Fruit fly (Drosophila melanogaster): Measurements from ENCODE around the gene Ir62a.

The Ir62a gene

DNA sequence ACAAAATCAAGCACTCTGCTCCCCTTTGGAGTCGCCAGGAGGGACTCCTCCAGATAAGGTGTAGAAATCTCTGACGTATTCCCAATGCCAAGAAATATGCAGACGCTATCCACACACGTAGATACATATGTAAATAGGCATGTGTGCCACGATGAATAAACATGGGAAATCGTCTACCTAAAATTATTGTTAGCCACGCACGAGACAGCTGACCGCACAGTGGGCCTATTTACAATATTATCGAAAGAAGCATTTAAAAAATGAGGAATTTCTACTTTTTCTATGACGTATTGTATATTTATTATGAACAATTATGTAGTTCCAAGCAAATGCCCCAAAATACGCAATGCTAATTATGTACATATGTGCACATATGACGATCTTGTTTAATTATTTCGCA lies 18.1 kb upstream of the Ir62a start (continued):
- TF ChIP-seq Neu2 (GFP tag; optimal IDR thresholded peaks at IDR 0.05; ENCODE audit: borderline replicate concordance) = no peak
- no peak for TF ChIP-seq TFAM (GFP tag; optimal IDR thresholded peaks at IDR 0.05)
- no peak for TF ChIP-seq CG15601 (tag; optimal IDR thresholded peaks at IDR 0.05)
- peak; percentile 11 for TF ChIP-seq CG18599 (GFP tag; optimal IDR thresholded peaks at IDR 0.05)
- TF ChIP-seq Mes4 (GFP tag; optimal IDR thresholded peaks at IDR 0.05) = no peak
- TF ChIP-seq Doc2 (GFP tag; IDR thresholded peaks at IDR 0.05) = no peak
- no peak for TF ChIP-seq fd96Cb (tag; optimal IDR thresholded peaks at IDR 0.05)
- TF ChIP-seq CG33557 (GFP tag; optimal IDR thresholded peaks at IDR 0.05) = no peak
- TF ChIP-seq grn (GFP tag; optimal IDR thresholded peaks at IDR 0.05) = no peak
- 0 out of 2 replicates have a peak, but pooled peaks have one; percentile 7 for TF ChIP-seq E2f2 (GFP tag; IDR thresholded peaks at IDR 0.05)
- no peak for TF ChIP-seq CG10654 (GFP tag; optimal IDR thresholded peaks at IDR 0.05)
- TF ChIP-seq Jarid2 (GFP tag; optimal IDR thresholded peaks at IDR 0.05) = peak; percentile 3
- no peak for TF ChIP-seq Dfd (GFP tag; optimal IDR thresholded peaks at IDR 0.05)
- peak; percentile 23; the same call in 1 of the 2 replicates for TF ChIP-seq lmd (GFP tag; IDR thresholded peaks at IDR 0.05)
- TF ChIP-seq CG4854 (GFP tag; optimal IDR thresholded peaks at IDR 0.05) = no peak
- TF ChIP-seq onecut (GFP tag; IDR thresholded peaks at IDR 0.05) = no peak
- TF ChIP-seq CG1792 (GFP tag; optimal IDR thresholded peaks at IDR 0.05) = no peak
- no peak for TF ChIP-seq CG31365 (tag; optimal IDR thresholded peaks at IDR 0.05)
- no peak for TF ChIP-seq Stat92E (GFP tag; optimal IDR thresholded peaks at IDR 0.05)
- TF ChIP-seq pros (GFP tag; optimal IDR thresholded peaks at IDR 0.05) = no peak
- no peak for TF ChIP-seq sna (GFP tag; IDR thresholded peaks at IDR 0.05; ENCODE audit: partially characterized antibody)
- no peak for TF ChIP-seq CG3163 (GFP tag; optimal IDR thresholded peaks at IDR 0.05)
- TF ChIP-seq CG2712 (tag; optimal IDR thresholded peaks at IDR 0.05) = peak; percentile 32
- peak; percentile 63 for TF ChIP-seq sd (tag; optimal IDR thresholded peaks at IDR 0.05)
- no peak for TF ChIP-seq ash1 (GFP tag; optimal IDR thresholded peaks at IDR 0.05)
- peak; percentile 33 for TF ChIP-seq cato (GFP tag; optimal IDR thresholded peaks at IDR 0.05; ENCODE audit: borderline replicate concordance)
- peak; percentile 10 for TF ChIP-seq fd3F (GFP tag; optimal IDR thresholded peaks at IDR 0.05)
- TF ChIP-seq CG13624 (GFP tag; optimal IDR thresholded peaks at IDR 0.05) = peak; percentile 13
- peak; percentile 78; the same call in 2 of the 3 replicates for TF ChIP-seq CG2199 (GFP tag; IDR thresholded peaks at IDR 0.05)
- TF ChIP-seq Dbx (GFP tag; IDR thresholded peaks at IDR 0.05) = 0 out of 3 replicates have a peak, but pooled peaks have one; percentile 24
- no peak for TF ChIP-seq usp (GFP tag; optimal IDR thresholded peaks at IDR 0.05)
- no peak for TF ChIP-seq chinmo (GFP tag; IDR thresholded peaks at IDR 0.05; ENCODE audit: partially characterized antibody)
- peak; percentile 41 for TF ChIP-seq Meics (GFP tag; optimal IDR thresholded peaks at IDR 0.05)
- peak; percentile 2 for TF ChIP-seq CG10979 (tag; optimal IDR thresholded peaks at IDR 0.05)
- TF ChIP-seq CG17359 (tag; optimal IDR thresholded peaks at IDR 0.05) = peak; percentile 16
- peak; percentile 45; the same call in 1 of the 3 replicates for TF ChIP-seq dysf (GFP tag; IDR thresholded peaks at IDR 0.05)
- TF ChIP-seq CG2120 (GFP tag; optimal IDR thresholded peaks at IDR 0.05) = peak; percentile 54
- no peak for TF ChIP-seq Trl (optimal IDR thresholded peaks at IDR 0.05)
- no peak for TF ChIP-seq Trl (GFP tag; optimal IDR thresholded peaks at IDR 0.05)
- peak; percentile 39 for TF ChIP-seq dmrt99B (tag; optimal IDR thresholded peaks at IDR 0.05)
- peak; percentile 18; the same call in 1 of the 3 replicates for TF ChIP-seq CG34422 (GFP tag; IDR thresholded peaks at IDR 0.05)
- TF ChIP-seq CG11696 (GFP tag; IDR thresholded peaks at IDR 0.05) = peak; percentile 22; the same call in 1 of the 2 replicates
- TF ChIP-seq CG7839 (tag; optimal IDR thresholded peaks at IDR 0.05) = peak; percentile 32
- TF ChIP-seq B-H1 (GFP tag; IDR thresholded peaks at IDR 0.05) = peak; percentile 16; the same call in 1 of the 3 replicates
- TF ChIP-seq nmo (GFP tag; optimal IDR thresholded peaks at IDR 0.05) = peak; percentile 13
- TF ChIP-seq fd64A (GFP tag; optimal IDR thresholded peaks at IDR 0.05) = no peak
- no peak for TF ChIP-seq CG7928 (GFP tag; optimal IDR thresholded peaks at IDR 0.05)
- no peak for TF ChIP-seq HLH3B (GFP tag; IDR thresholded peaks at IDR 0.05)
- peak; percentile 6 for TF ChIP-seq CG3281 (GFP tag; optimal IDR thresholded peaks at IDR 0.05)
- TF ChIP-seq so (GFP tag; IDR thresholded peaks at IDR 0.05) = no peak
- TF ChIP-seq CG15011 (GFP tag; optimal IDR thresholded peaks at IDR 0.05) = peak; percentile 39
